Worm (Caenorhabditis elegans): Measurements from ENCODE around the gene F44B9.5.
"Not testable (repeated sequence)": the region's sequence is repeated elsewhere in the genome, so short reads cannot be mapped to it uniquely, and the experiment has no call there.

The F44B9.5 gene

DNA sequence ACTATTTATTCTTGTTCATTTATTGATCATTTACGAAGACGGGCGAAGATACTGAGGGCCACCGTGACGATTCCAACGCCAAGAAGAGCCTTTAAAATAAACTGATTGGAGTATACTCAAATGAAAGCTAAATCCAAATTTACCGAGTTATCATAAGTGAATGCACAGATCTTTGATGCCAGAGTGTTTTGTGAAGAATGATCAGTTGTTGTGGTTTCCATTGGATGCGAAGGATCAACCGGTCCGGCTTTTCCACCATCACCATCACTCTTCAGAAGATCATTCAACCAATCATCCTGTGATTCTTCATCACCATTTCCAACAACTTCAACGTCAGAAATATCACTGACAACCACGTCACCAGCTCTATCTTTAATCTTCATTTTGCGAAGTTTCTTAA, 39.1 kb downstream of the F44B9.5 start:
- no peak for TF ChIP-seq C08G9.2 (tag; optimal IDR thresholded peaks at IDR 0.05)

DNA sequence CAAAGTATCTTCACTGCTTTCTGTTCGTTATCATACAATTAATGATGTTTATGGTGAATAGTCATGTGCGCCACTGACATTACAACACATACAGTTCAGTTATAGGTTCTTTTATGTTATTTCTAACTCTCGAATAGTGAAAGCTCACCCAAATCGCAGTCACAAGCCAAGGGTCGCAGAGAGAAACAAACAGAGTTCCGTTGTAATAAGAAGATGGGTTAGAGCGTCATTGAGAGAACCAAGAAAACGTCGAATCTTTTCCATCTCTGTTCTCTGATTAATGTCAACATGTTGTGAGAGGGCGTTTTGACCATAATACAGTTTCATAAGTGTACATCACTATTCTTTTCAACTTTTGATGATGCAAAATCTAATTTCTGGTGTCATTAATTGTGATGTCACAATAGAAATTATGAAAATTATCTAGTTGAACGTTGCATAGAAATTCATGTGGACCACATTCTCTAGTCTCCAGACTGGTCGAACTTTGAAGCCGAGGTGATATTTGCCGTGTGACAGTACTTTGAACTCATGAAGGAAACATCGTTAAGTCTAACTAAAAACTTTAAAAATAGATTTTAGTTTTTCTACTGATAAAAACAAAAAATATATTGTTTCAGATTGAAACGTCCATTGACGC, 42.2 kb downstream of the F44B9.5 start:
- TF ChIP-seq lin-11 (tag; optimal IDR thresholded peaks at IDR 0.05) (no peak), ceh-19 (GFP tag; optimal IDR thresholded peaks at IDR 0.05) (no peak), fkh-10 (GFP tag; optimal IDR thresholded peaks at IDR 0.05) (no peak), ttx-3 (tag; optimal IDR thresholded peaks at IDR 0.05) (no peak)

DNA sequence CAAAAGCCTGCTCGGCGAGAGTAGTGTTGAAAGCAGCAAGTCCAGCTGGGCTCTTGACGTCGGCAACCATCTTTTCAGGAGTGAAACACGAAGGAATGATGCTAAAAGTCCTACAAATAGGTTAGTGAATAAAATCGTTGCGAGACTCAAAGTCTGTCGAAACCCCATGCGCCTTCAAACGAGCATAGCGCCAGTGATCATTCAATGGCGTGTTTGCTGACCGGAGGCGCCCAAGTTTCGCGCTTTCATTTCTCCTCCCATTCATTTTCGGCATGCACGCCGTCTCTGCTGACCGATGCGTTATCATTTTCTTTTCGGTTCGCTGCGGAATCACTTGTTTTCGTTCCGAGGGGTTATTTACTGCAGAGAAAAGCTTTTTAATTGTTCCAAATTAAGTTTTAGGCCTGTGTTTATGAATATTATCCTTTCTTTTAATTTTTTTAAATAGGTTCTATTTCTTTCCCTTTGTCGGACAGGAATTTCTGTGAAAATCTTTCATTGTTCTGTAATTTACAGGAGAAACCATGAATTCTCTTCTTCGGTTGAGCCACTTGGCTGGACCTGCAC, 43.1 kb downstream of the F44B9.5 start, which contains the start of the genes eef-1B.1 and aco-2:
Gene eef-1B.1 (minus strand): TSS at position 186 of the 567 bp plus-strand sequence.
Gene aco-2 (plus strand): TSS at position 517 of the 567 bp plus-strand sequence.
- TF ChIP-seq unc-55 (GFP tag; optimal IDR thresholded peaks at IDR 0.05) (peak; percentile 3), ceh-18 (tag; optimal IDR thresholded peaks at IDR 0.05) (peak; percentile 25), hlh-30 (tag; optimal IDR thresholded peaks at IDR 0.05; ENCODE audit: insufficient read depth) (peak; percentile 37), odd-2 (tag; optimal IDR thresholded peaks at IDR 0.05) (no peak), unc-86 (tag; optimal IDR thresholded peaks at IDR 0.05) (peak; percentile 6), nfya-1 (tag; optimal IDR thresholded peaks at IDR 0.05) (peak; percentile 61), dve-1 (tag; optimal IDR thresholded peaks at IDR 0.05) (peak; percentile 11), elt-2 (tag; optimal IDR thresholded peaks at IDR 0.05) (peak; percentile 25), tbx-2 (tag; optimal IDR thresholded peaks at IDR 0.05) (peak; percentile 41), ceh-31 (tag; optimal IDR thresholded peaks at IDR 0.05) (peak; percentile 55), unc-42 (tag; optimal IDR thresholded peaks at IDR 0.05) (peak; percentile 62), sox-4 (tag; optimal IDR thresholded peaks at IDR 0.05) (no peak), Y22D7AL.16 (tag; optimal IDR thresholded peaks at IDR 0.05) (no peak), pat-9 (tag; optimal IDR thresholded peaks at IDR 0.05) (peak; percentile 29)

DNA sequence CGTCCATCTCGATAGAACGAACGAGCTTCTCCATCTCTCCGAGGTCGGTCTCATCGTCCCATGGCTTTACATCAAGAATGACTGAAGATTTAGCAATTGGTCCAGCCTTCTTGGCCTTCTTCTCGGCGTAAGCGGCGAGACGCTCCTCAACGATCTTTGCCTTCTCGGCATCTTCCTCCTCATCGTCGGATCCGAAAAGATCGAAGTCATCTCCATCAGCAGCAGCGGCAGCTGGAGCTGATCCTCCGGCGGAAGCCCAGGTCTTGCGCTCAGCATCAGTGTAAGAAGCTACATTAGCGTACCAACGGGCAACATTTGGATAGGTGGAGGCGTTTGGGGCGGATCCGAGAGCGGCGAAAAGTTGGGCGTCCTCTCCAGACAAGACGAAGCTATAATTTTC, 43.7 kb downstream of the F44B9.5 start:
- TF ChIP-seq pag-3 (tag; optimal IDR thresholded peaks at IDR 0.05; ENCODE audit: borderline replicate concordance): no peak
- TF ChIP-seq ets-4 (tag; optimal IDR thresholded peaks at IDR 0.05): no peak
- no peak for TF ChIP-seq sox-4 (tag; optimal IDR thresholded peaks at IDR 0.05)
- TF ChIP-seq rnt-1 (tag; optimal IDR thresholded peaks at IDR 0.05): no peak
- no peak for TF ChIP-seq ceh-19 (GFP tag; optimal IDR thresholded peaks at IDR 0.05)
- no peak for TF ChIP-seq unc-86 (tag; optimal IDR thresholded peaks at IDR 0.05)
- TF ChIP-seq unc-55 (GFP tag; optimal IDR thresholded peaks at IDR 0.05): no peak

DNA sequence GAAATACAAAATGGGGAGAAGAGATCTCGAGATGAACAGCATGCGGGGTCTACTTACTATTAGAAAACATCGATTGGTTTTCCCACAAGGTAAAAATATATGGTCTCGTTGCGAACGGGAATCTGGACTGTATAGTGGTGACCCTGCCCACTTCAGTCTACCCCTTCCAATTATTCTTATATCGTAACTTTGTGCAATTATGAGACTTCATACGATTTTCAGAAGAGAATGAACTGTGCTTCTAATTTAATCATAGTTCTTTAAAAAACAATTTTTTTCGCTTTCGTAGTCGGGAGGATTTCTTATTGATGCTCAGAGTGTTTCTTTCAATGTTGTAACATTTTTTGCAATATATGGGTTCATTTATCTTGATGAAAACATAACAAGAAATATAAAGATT, 44.3 kb downstream of the F44B9.5 start, which contains the start of gene F54H12.5:
Gene F54H12.5 (minus strand): TSS at position 101 of the 400 bp plus-strand sequence.
- no peak for TF ChIP-seq pha-2 (tag; optimal IDR thresholded peaks at IDR 0.05)

DNA sequence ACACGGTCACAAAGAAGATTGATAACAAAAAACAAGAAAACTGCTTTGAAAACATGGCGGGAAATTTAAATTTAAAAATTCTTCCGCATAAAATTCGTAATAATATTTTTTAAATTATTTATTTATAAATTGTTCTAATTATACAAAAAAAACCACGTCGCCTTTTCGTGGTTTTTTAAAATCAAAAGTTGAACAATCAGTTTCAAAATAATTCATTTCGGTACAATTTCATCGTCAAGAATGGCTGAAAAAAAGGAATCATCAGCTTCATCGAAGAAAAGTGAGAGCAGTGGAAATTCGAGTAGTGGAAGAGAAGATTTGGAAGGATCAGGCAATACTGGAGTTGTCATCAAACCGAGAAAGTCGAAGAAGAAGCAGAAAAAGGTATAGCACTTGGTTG, 47.2 kb downstream of the F44B9.5 start, which contains the start of the genes F54H12.8 and F54H12.7:
Gene F54H12.8 (minus strand): TSS at position 101 of the 400 bp plus-strand sequence.
Gene F54H12.7 (plus strand): TSS at position 229 of the 400 bp plus-strand sequence.
- TF ChIP-seq Y22D7AL.16 (tag; optimal IDR thresholded peaks at IDR 0.05) (no peak), ceh-14 (tag; optimal IDR thresholded peaks at IDR 0.05) (no peak)

DNA sequence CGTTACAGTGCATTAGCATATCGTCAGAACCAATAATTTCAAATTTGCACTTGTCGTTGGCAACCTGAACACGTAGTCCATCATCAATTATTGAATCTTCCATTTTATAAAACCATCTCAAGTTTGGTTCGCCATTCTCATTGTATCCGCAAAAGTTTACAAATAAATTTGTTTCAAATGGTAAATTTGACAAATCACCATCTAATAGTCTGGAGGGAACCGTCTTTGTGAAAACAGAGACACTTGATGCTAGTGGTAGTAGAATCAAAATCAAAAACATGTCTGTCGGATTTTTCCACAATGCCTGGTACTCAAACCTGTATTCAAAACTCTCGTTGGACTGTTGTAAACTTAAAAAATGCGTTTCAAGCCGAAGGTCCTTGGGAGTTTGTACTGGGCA, 52.1 kb downstream of the F44B9.5 start, which contains the start of gene F54H12.2:
Gene F54H12.2 (plus strand): TSS at position 301 of the 400 bp plus-strand sequence.
- TF ChIP-seq ceh-48, ets-4, eyg-1 (tag; optimal IDR thresholded peaks at IDR 0.05): not testable (repeated sequence)
